Fruit fly (Drosophila melanogaster): ENCODE measurements around the gene Gnpnat.

Gene Gnpnat

dm6 chr3R:29723048-29723656 is 14.9 kb upstream of the Gnpnat start, which contains the start of gene Pcd (continued):
- TF ChIP-seq CG17612 (GFP tag; IDR thresholded peaks at IDR 0.05) = no peak
- no peak for TF ChIP-seq usp (GFP tag; optimal IDR thresholded peaks at IDR 0.05)
- TF ChIP-seq Adf1 (GFP tag; IDR thresholded peaks at IDR 0.05) = peak; percentile 42; the same call in 1 of the 2 replicates
- TF ChIP-seq Bteb2 (GFP tag; optimal IDR thresholded peaks at IDR 0.05) = no peak
- TF ChIP-seq luna (GFP tag; optimal IDR thresholded peaks at IDR 0.05) = no peak
- no peak for TF ChIP-seq TFAM (GFP tag; optimal IDR thresholded peaks at IDR 0.05)
- no peak for TF ChIP-seq disco-r (GFP tag; optimal IDR thresholded peaks at IDR 0.05)
- no peak for TF ChIP-seq Taf1 (GFP tag; IDR thresholded peaks at IDR 0.05)
- TF ChIP-seq gce (GFP tag; IDR thresholded peaks at IDR 0.05) = no peak
- TF ChIP-seq CG12769 (tag; optimal IDR thresholded peaks at IDR 0.05) = peak; percentile 71
- no peak for TF ChIP-seq CG32772 (GFP tag; IDR thresholded peaks at IDR 0.05)
- no peak for TF ChIP-seq trh (GFP tag; optimal IDR thresholded peaks at IDR 0.05)
- no peak for TF ChIP-seq Oli (tag; optimal IDR thresholded peaks at IDR 0.05)
- no peak for TF ChIP-seq slp2 (GFP tag; optimal IDR thresholded peaks at IDR 0.05)
- no peak for TF ChIP-seq CG5953 (GFP tag; IDR thresholded peaks at IDR 0.05)
- TF ChIP-seq CG13424 (tag; optimal IDR thresholded peaks at IDR 0.05) = no peak
- TF ChIP-seq CG12219 (GFP tag; optimal IDR thresholded peaks at IDR 0.05) = no peak
- TF ChIP-seq vfl (GFP tag; optimal IDR thresholded peaks at IDR 0.05) = no peak
- TF ChIP-seq CG10321 (GFP tag; IDR thresholded peaks at IDR 0.05) = no peak
- TF ChIP-seq zfh1 (GFP tag; IDR thresholded peaks at IDR 0.05) = 0 out of 3 replicates have a peak, but pooled peaks have one; percentile 9
- peak; percentile 91 for TF ChIP-seq E2f2 (GFP tag; IDR thresholded peaks at IDR 0.05)
- peak; percentile 13; the same call in 1 of the 2 replicates for TF ChIP-seq CG32532 (GFP tag; IDR thresholded peaks at IDR 0.05)
- no peak for TF ChIP-seq CG4282 (GFP tag; optimal IDR thresholded peaks at IDR 0.05)
- TF ChIP-seq CG3065 (GFP tag; optimal IDR thresholded peaks at IDR 0.05) = no peak
- no peak for TF ChIP-seq CG17912 (GFP tag; optimal IDR thresholded peaks at IDR 0.05)
- TF ChIP-seq NC2β (GFP tag; optimal IDR thresholded peaks at IDR 0.05) = no peak
- TF ChIP-seq CHES-1-like (GFP tag; optimal IDR thresholded peaks at IDR 0.05) = no peak
- TF ChIP-seq hb (GFP tag; IDR thresholded peaks at IDR 0.05; ENCODE audit: partially characterized antibody) = no peak
- TF ChIP-seq emc (GFP tag; optimal IDR thresholded peaks at IDR 0.05) = no peak
- TF ChIP-seq CG3995 (GFP tag; optimal IDR thresholded peaks at IDR 0.05) = peak; percentile 14
- no peak for TF ChIP-seq CG9797 (GFP tag; optimal IDR thresholded peaks at IDR 0.05)
- TF ChIP-seq hth (optimal IDR thresholded peaks at IDR 0.05) = no peak
- no peak for TF ChIP-seq CG8359 (GFP tag; optimal IDR thresholded peaks at IDR 0.05; ENCODE audit: borderline replicate concordance)
- TF ChIP-seq CG15073 (GFP tag; optimal IDR thresholded peaks at IDR 0.05) = no peak
- TF ChIP-seq so (GFP tag; IDR thresholded peaks at IDR 0.05) = no peak
- TF ChIP-seq CG9876 (GFP tag; optimal IDR thresholded peaks at IDR 0.05) = no peak
- no peak for TF ChIP-seq CG6272 (GFP tag; IDR thresholded peaks at IDR 0.05)
- TF ChIP-seq CG31388 (GFP tag; optimal IDR thresholded peaks at IDR 0.05) = no peak
- peak; percentile 9 for TF ChIP-seq YL-1 (GFP tag; optimal IDR thresholded peaks at IDR 0.05)
- TF ChIP-seq CG4360 (GFP tag; IDR thresholded peaks at IDR 0.05) = peak; percentile 63
- TF ChIP-seq Nf-YA (GFP tag; IDR thresholded peaks at IDR 0.05) = no peak
- no peak for TF ChIP-seq phol (tag; optimal IDR thresholded peaks at IDR 0.05)
- no peak for TF ChIP-seq fd3F (GFP tag; optimal IDR thresholded peaks at IDR 0.05)
- no peak; the same call in 2 of the 3 replicates for TF ChIP-seq Aef1 (GFP tag; IDR thresholded peaks at IDR 0.05)
- TF ChIP-seq CG18476 (GFP tag; optimal IDR thresholded peaks at IDR 0.05) = no peak
- TF ChIP-seq CG16815 (GFP tag; optimal IDR thresholded peaks at IDR 0.05) = no peak
- TF ChIP-seq CG10543 (GFP tag; optimal IDR thresholded peaks at IDR 0.05) = peak; percentile 43
- no peak for TF ChIP-seq kni (GFP tag; optimal IDR thresholded peaks at IDR 0.05)
- TF ChIP-seq Dip2 (GFP tag; IDR thresholded peaks at IDR 0.05) = no peak
- no peak for TF ChIP-seq Trl (optimal IDR thresholded peaks at IDR 0.05)
- no peak for TF ChIP-seq Trl (GFP tag; optimal IDR thresholded peaks at IDR 0.05)
- TF ChIP-seq Oaz (GFP tag; IDR thresholded peaks at IDR 0.05) = no peak
- TF ChIP-seq CG15696 (tag; optimal IDR thresholded peaks at IDR 0.05) = no peak
